Worm (Caenorhabditis elegans) whole organism, L2 larva: Measurements from ENCODE around the gene eif-3.L.

Experiments
- C34F6.9 ChIP-seq: fragments of 150-350 bp; optimal IDR thresholded peaks from 2 replicates; lab custom pipeline; 2014; ENCODE audit warnings: missing biosample characterization, missing genetic modification characterization
- F13H6.1 ChIP-seq: sonication (generic microtip); optimal IDR thresholded peaks from 2 replicates; lab custom pipeline; 2016; ENCODE audit warnings: missing genetic modification characterization, missing compliant biosample characterization
- R02D3.7 ChIP-seq: fragments of 150-350 bp; optimal IDR thresholded peaks from 2 replicates; lab custom pipeline; 2014; ENCODE audit warnings: missing biosample characterization, missing genetic modification characterization
- Y55F3AM.14 ChIP-seq: fragments of 200-800 bp; sonication (Bioruptor generic); optimal IDR thresholded peaks from 2 replicates; lab custom pipeline; 2018; ENCODE audit warnings: mild to moderate bottlenecking, missing genetic modification characterization, missing compliant biosample characterization
- alr-1 ChIP-seq: fragments of 150-350 bp; optimal IDR thresholded peaks from 2 replicates; lab custom pipeline; 2014; ENCODE audit warnings: missing biosample characterization, missing genetic modification characterization
- ama-1 ChIP-seq: fragments of 150-350 bp; optimal IDR thresholded peaks from 2 replicates; lab custom pipeline; 2018; ENCODE audit warnings: inconsistent platforms
- ceh-16 ChIP-seq: fragments of 150-350 bp; optimal IDR thresholded peaks from 2 replicates; lab custom pipeline; 2014; ENCODE audit warnings: missing biosample characterization, missing genetic modification characterization
- ceh-82 ChIP-seq: fragments of 150-350 bp; optimal IDR thresholded peaks from 2 replicates; lab custom pipeline; 2014; ENCODE audit warnings: missing biosample characterization, missing genetic modification characterization
- crh-2 ChIP-seq: sonication (generic microtip); optimal IDR thresholded peaks from 2 replicates; lab custom pipeline; 2017; ENCODE audit warnings: missing biosample characterization, missing genetic modification characterization
- dmd-4 ChIP-seq: sonication (generic microtip); optimal IDR thresholded peaks from 2 replicates; lab custom pipeline; 2017; ENCODE audit warnings: missing biosample characterization, missing genetic modification characterization
- egl-27 ChIP-seq: sonication (generic microtip); optimal IDR thresholded peaks from 3 replicates; lab custom pipeline; 2017; ENCODE audit warnings: missing biosample characterization, missing genetic modification reagents, missing genetic modification characterization
- elt-1 ChIP-seq: fragments of 150-350 bp; optimal IDR thresholded peaks from 2 replicates; lab custom pipeline; 2014; ENCODE audit warnings: missing biosample characterization, missing genetic modification characterization
- elt-3 ChIP-seq: sonication (generic microtip); optimal IDR thresholded peaks from 2 replicates; lab custom pipeline; 2017; ENCODE audit warnings: missing biosample characterization, missing genetic modification characterization
- fos-1 ChIP-seq: fragments of 150-350 bp; optimal IDR thresholded peaks from 2 replicates; lab custom pipeline; 2014; ENCODE audit warnings: missing biosample characterization, missing genetic modification characterization
- gmeb-1 ChIP-seq: fragments of 150-350 bp; optimal IDR thresholded peaks from 2 replicates; lab custom pipeline; 2014; ENCODE audit warnings: missing biosample characterization, missing genetic modification characterization
- lin-11 ChIP-seq: fragments of 150-350 bp; sonication (generic microtip); optimal IDR thresholded peaks from 2 replicates; lab custom pipeline; 2014; ENCODE audit warnings: missing biosample characterization, missing genetic modification characterization, inconsistent platforms, mixed read lengths
- lin-13 ChIP-seq: fragments of 150-350 bp; optimal IDR thresholded peaks from 2 replicates; lab custom pipeline; 2014; ENCODE audit warnings: missing biosample characterization, missing genetic modification reagents, missing genetic modification characterization
- lin-39 ChIP-seq: fragments of 150-350 bp; optimal IDR thresholded peaks from 2 replicates; lab custom pipeline; 2014; ENCODE audit warnings: missing biosample characterization, missing genetic modification reagents, missing genetic modification characterization
- lsy-2 ChIP-seq, 2 experiments: fragments of 150-350 bp in 1 of 2; sonication (generic microtip) in 1 of 2; optimal IDR thresholded peaks; 2 replicates each; lab custom pipeline; 2014 to 2017; ENCODE audit warnings: missing biosample characterization in 2 of 2, missing genetic modification characterization in 2 of 2
- mbf-1 ChIP-seq: sonication (generic microtip); optimal IDR thresholded peaks from 2 replicates; lab custom pipeline; 2017; ENCODE audit warnings: missing biosample characterization, missing genetic modification characterization
- mdl-1 ChIP-seq, 2 experiments: fragments of 150-350 bp in 1 of 2; sonication (generic microtip) in 1 of 2; optimal IDR thresholded peaks; 2 replicates each; lab custom pipeline; 2017; ENCODE audit warnings: missing biosample characterization in 2 of 2, missing genetic modification characterization in 2 of 2
- nhr-10 ChIP-seq: sonication (generic microtip); optimal IDR thresholded peaks from 2 replicates; lab custom pipeline; 2017; ENCODE audit warnings: missing biosample characterization, missing genetic modification characterization
- nhr-11 ChIP-seq: fragments of 150-350 bp; optimal IDR thresholded peaks from 2 replicates; lab custom pipeline; 2014; ENCODE audit warnings: missing biosample characterization, missing genetic modification characterization
- nhr-12 ChIP-seq: fragments of 150-350 bp; optimal IDR thresholded peaks from 2 replicates; lab custom pipeline; 2014; ENCODE audit warnings: missing biosample characterization, missing genetic modification characterization
- nhr-129 ChIP-seq: fragments of 150-350 bp; optimal IDR thresholded peaks from 2 replicates; lab custom pipeline; 2014; ENCODE audit warnings: missing biosample characterization, missing genetic modification characterization
- nhr-23 ChIP-seq: fragments of 150-350 bp; optimal IDR thresholded peaks from 2 replicates; lab custom pipeline; 2014; ENCODE audit warnings: missing biosample characterization, missing genetic modification reagents, missing genetic modification characterization
- nhr-237 ChIP-seq: fragments of 150-350 bp; optimal IDR thresholded peaks from 2 replicates; lab custom pipeline; 2014; ENCODE audit warnings: missing biosample characterization, missing genetic modification characterization
- nhr-25 ChIP-seq: fragments of 150-350 bp; sonication (generic microtip); optimal IDR thresholded peaks from 3 replicates; lab custom pipeline; 2014; ENCODE audit warnings: missing biosample characterization, missing genetic modification characterization
- nhr-77 ChIP-seq: fragments of 150-350 bp; optimal IDR thresholded peaks from 2 replicates; lab custom pipeline; 2014; ENCODE audit warnings: missing biosample characterization, missing genetic modification characterization
- peb-1 ChIP-seq: fragments of 150-350 bp; optimal IDR thresholded peaks from 2 replicates; lab custom pipeline; 2014; ENCODE audit warnings: missing biosample characterization, missing genetic modification characterization
- sem-4 ChIP-seq: fragments of 150-350 bp; optimal IDR thresholded peaks from 2 replicates; lab custom pipeline; 2014; ENCODE audit warnings: missing biosample characterization, missing genetic modification reagents, missing genetic modification characterization
- skn-1 ChIP-seq: sonication (generic microtip); optimal IDR thresholded peaks from 2 replicates; lab custom pipeline; 2017; ENCODE audit warnings: missing biosample characterization, missing genetic modification characterization
- sma-3 ChIP-seq: sonication (generic microtip); optimal IDR thresholded peaks from 2 replicates; lab custom pipeline; 2016; ENCODE audit warnings: missing genetic modification reagents, missing genetic modification characterization, missing compliant biosample characterization
- sma-9 ChIP-seq, 2 experiments: fragments of 150-350 bp in 1 of 2; sonication (generic microtip) in 1 of 2; optimal IDR thresholded peaks; 2 replicates each; lab custom pipeline; 2014 to 2016; ENCODE audit warnings: missing genetic modification characterization in 2 of 2, mild to moderate bottlenecking in 1 of 2, missing biosample characterization in 1 of 2, missing compliant biosample characterization in 1 of 2, missing genetic modification reagents in 1 of 2, moderate library complexity in 1 of 2
- snpc-4 ChIP-seq: fragments of 150-350 bp; optimal IDR thresholded peaks from 2 replicates; lab custom pipeline; 2014; ENCODE audit warnings: missing biosample characterization, missing genetic modification characterization
- unc-39 ChIP-seq: fragments of 150-350 bp; optimal IDR thresholded peaks from 2 replicates; lab custom pipeline; 2014; ENCODE audit warnings: missing biosample characterization, missing genetic modification characterization
- unc-55 ChIP-seq: fragments of 150-350 bp; sonication (generic microtip); optimal IDR thresholded peaks from 3 replicates; lab custom pipeline; 2014; ENCODE audit warnings: missing biosample characterization, missing genetic modification reagents, missing genetic modification characterization
- unc-62 ChIP-seq: fragments of 150-350 bp; optimal IDR thresholded peaks from 2 replicates; lab custom pipeline; 2014; ENCODE audit warnings: missing biosample characterization, missing genetic modification reagents, missing genetic modification characterization
- zag-1 ChIP-seq: fragments of 150-350 bp; optimal IDR thresholded peaks from 2 replicates; lab custom pipeline; 2014; ENCODE audit warnings: missing biosample characterization, missing genetic modification characterization
- ztf-11 ChIP-seq: sonication (generic microtip); optimal IDR thresholded peaks from 2 replicates; lab custom pipeline; 2017; ENCODE audit warnings: missing biosample characterization, missing genetic modification characterization
- ztf-4 ChIP-seq: fragments of 150-350 bp; optimal IDR thresholded peaks from 2 replicates; lab custom pipeline; 2014; ENCODE audit warnings: missing biosample characterization, missing genetic modification characterization

eif-3.L gene

DNA sequence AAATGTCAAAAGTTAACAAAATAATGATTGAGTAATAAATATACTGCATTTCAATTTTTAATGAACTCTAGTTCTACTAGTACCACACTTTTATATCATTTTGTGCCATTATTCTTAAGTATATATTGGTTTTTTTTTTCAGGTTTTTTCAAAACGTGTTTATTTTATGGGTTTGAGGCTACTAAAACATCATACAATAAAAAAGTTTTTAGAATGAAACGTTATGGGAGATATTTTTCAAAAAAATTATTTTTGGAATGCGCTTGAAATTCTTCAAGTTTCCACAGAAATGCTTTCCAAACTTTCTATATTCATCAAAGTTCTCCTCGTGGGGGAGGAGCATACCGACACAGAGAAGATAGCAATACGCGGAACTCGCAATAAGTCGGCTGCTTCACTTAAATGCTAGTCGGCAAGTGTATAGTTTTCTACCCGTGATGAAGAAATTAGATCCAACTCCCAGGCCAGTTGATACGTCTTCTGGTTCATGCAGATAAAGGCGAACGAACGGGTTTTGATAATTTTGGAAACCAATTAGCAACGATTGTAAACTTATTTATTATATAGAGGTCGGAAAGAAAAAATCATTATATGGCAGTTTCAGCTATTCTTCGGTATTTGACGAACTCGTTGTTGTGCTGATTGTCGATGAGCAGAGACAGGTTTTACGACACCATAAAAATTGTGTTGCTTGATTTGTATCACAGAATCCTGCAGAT, 22.8 kb downstream of the eif-3.L start, which contains the start of gene C17G10.10 (continued):
- TF ChIP-seq nhr-11 (tag; lab: Kevin White, UChicago): no peak
- TF ChIP-seq lin-11 (tag; lab: Kevin White, UChicago): no peak
- peak; percentile 75 for TF ChIP-seq ceh-16
- TF ChIP-seq snpc-4 (tag; lab: Kevin White, UChicago): peak; percentile 99
- no peak for TF ChIP-seq unc-62 (GFP tag; lab: Kevin White, UChicago)
- TF ChIP-seq nhr-77 (tag; lab: Kevin White, UChicago): peak; percentile 68
- TF ChIP-seq lin-39: no peak
- no peak for TF ChIP-seq sem-4
- TF ChIP-seq zag-1 (tag; lab: Kevin White, UChicago): no peak
- TF ChIP-seq nhr-23: no peak
- TF ChIP-seq, all 48 proteins: peak for 21

DNA sequence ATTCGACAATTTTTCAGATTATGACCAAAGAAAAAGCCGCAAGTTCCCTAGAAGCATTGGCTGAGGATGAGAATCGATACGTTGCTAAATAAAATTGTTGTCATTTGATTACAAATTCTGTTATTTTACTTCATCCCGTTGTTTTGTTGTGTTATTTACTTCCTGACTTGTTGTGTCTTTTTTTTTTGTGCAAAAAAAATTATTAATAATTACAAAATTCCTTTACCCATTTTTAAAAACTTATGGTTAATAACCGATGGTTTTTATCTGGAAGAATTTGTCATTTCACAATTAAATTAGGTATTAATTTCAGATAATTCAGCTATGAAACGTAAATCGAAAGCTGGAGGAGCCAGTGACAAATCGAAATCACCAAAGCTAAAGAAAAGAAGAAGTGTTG, 26.0 kb downstream of the eif-3.L start, which contains the start of gene C17G10.1:
TSS of gene C17G10.1 (plus strand) at position 301 of the 400 bp plus-strand sequence.
- TF ChIP-seq R02D3.7 (tag; lab: Kevin White, UChicago): no peak

DNA sequence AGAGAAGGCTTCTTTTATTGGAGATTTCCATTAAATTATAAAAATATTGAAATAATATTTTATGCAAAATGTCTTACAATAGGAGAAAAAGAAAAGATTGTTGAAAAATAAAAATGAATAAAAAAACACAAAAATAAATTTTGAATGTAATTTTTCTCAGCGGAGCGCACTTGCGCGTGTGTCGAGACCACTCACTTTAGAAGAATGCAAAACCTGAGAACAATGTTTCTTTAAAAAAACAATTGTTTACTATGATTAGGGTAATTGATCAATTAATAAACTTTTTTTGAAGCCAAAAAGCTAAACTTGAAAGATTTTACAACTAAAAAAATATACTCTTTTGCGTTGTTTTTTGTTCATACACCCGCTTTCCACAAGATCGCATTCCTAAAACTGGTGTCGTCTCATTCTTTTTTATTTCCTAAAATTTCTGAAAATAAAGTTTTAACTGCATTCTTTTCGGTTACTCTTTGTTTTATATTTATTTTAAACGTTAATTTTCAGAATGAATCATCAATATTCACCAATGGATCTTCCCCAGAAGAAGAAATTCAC, 28.0 kb downstream of the eif-3.L start, which contains the start of gene ttc-4:
TSS of gene ttc-4 (plus strand) at position 505 of the 555 bp plus-strand sequence.
- TF ChIP-seq mbf-1 (no peak), C34F6.9 (peak; percentile 68), lin-39 (no peak), sma-3 (GFP tag; lab: Kevin White, UChicago) (peak; percentile 20), lin-11 (tag; lab: Kevin White, UChicago) (no peak), peb-1 (tag; lab: Kevin White, UChicago) (no peak), lsy-2 (tag; optimal IDR thresholded peaks at IDR 0.05; lab: Kevin White, UChicago) (peak in 1 of 2 experiments; percentile 66), F13H6.1 (tag; lab: Kevin White, UChicago) (peak; percentile 4), ztf-4 (tag; lab: Kevin White, UChicago) (no peak), ztf-11 (tag; lab: Kevin White, UChicago) (no peak), nhr-11 (tag; lab: Kevin White, UChicago) (no peak), lin-13 (GFP tag; lab: Kevin White, UChicago) (peak; percentile 27), dmd-4 (tag; lab: Kevin White, UChicago) (no peak), sma-9 (GFP tag; optimal IDR thresholded peaks at IDR 0.05; lab: Kevin White, UChicago) (no peak), sma-9 (tag; optimal IDR thresholded peaks at IDR 0.05; lab: Kevin White, UChicago) (no peak), zag-1 (tag; lab: Kevin White, UChicago) (no peak), nhr-129 (peak; percentile 27), ama-1 (lab: Kevin White, UChicago) (no peak), unc-55 (GFP tag; lab: Kevin White, UChicago) (peak; percentile 76), nhr-25 (tag; lab: Kevin White, UChicago) (peak; percentile 22), nhr-10 (tag; lab: Kevin White, UChicago) (no peak), nhr-77 (tag; lab: Kevin White, UChicago) (no peak), mdl-1 (tag; optimal IDR thresholded peaks at IDR 0.05; lab: Kevin White, UChicago) (no peak), crh-2 (peak; percentile 28), alr-1 (tag; lab: Kevin White, UChicago) (no peak), fos-1 (peak; percentile 25)

DNA sequence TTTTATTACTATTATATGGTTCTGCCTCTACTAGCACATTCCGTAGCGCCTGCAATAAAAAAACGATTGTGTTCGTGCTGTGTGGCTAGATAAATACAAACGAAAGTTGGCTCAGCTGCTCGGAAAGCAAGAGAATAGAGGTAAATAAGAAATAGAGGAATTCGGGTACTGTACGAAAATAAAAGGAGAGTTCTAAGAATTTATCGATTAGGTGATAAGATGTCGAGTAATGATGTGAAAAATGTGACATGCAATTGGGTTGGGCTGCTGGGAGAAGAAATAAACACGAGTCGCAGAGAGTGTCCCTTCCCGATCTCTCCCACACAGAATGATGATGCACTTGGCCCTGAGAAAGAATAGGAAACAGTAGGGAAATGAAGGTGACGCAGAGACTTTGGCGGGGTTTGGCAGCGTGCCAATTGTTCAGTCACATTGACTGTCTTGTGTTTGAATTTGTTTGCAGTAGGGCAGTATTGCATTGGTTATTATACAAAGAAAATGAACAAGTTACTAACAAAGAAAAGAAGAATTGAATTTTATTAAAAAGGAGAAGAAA, 28.8 kb downstream of the eif-3.L start, which contains the start of gene cdc-14:
TSS of gene cdc-14 (minus strand) at position 51 of the 556 bp plus-strand sequence.
- TF ChIP-seq sma-3 (GFP tag; lab: Kevin White, UChicago) (peak; percentile 85), lin-11 (tag; lab: Kevin White, UChicago) (peak; percentile 33), gmeb-1 (tag; lab: Kevin White, UChicago) (peak; percentile 60), ceh-82 (tag; lab: Kevin White, UChicago) (no peak), sem-4 (peak; percentile 88), nhr-237 (tag; lab: Kevin White, UChicago) (no peak), skn-1 (tag; lab: Kevin White, UChicago) (no peak), unc-55 (GFP tag; lab: Kevin White, UChicago) (peak; percentile 28), snpc-4 (tag; lab: Kevin White, UChicago) (peak; percentile 74), ztf-4 (tag; lab: Kevin White, UChicago) (peak; percentile 68), ceh-16 (peak; percentile 63), nhr-23 (no peak), elt-3 (tag; lab: Kevin White, UChicago) (no peak), elt-1 (tag; lab: Kevin White, UChicago) (no peak), nhr-25 (tag; lab: Kevin White, UChicago) (peak; percentile 87), C34F6.9 (peak; percentile 82), fos-1 (peak; percentile 91), lin-13 (GFP tag; lab: Kevin White, UChicago) (peak; percentile 57), sma-9 (GFP tag; optimal IDR thresholded peaks at IDR 0.05; lab: Kevin White, UChicago) (peak; percentile 80), sma-9 (tag; optimal IDR thresholded peaks at IDR 0.05; lab: Kevin White, UChicago) (no peak), ama-1 (lab: Kevin White, UChicago) (peak; percentile 10), nhr-12 (tag; lab: Kevin White, UChicago) (no peak), egl-27 (peak; percentile 21), Y55F3AM.14 (GFP tag; lab: Kevin White, UChicago) (no peak), zag-1 (tag; lab: Kevin White, UChicago) (no peak), lsy-2 (tag; optimal IDR thresholded peaks at IDR 0.05; lab: Kevin White, UChicago) (peak in 1 of 2 experiments; percentile 82), F13H6.1 (tag; lab: Kevin White, UChicago) (peak; percentile 86), unc-39 (no peak), alr-1 (tag; lab: Kevin White, UChicago) (no peak), mbf-1 (no peak)
